Fruit fly (Drosophila melanogaster): ENCODE measurements around the gene CG3698.
A peak's percentile ranks its signal among the peaks of the same experiment; 100 is the strongest.

The CG3698 gene

dm6 chr3L:20785742-20786427 is 12.3 kb downstream of the CG3698 start, which contains the start of gene Pcif1 (continued):
- TF ChIP-seq pan (optimal IDR thresholded peaks at IDR 0.05) = no peak
- no peak for TF ChIP-seq pan (GFP tag; optimal IDR thresholded peaks at IDR 0.05 in 1 of 2, IDR thresholded peaks at IDR 0.05 in 1 of 2)
- no peak for TF ChIP-seq Eip74EF (GFP tag; optimal IDR thresholded peaks at IDR 0.05)
- no peak for TF ChIP-seq CG9876 (GFP tag; optimal IDR thresholded peaks at IDR 0.05)
- peak; percentile 61 for TF ChIP-seq CG12659 (GFP tag; optimal IDR thresholded peaks at IDR 0.05)
- TF ChIP-seq CG18764 (GFP tag; optimal IDR thresholded peaks at IDR 0.05) = no peak
- peak; percentile 39 for TF ChIP-seq CG2712 (tag; optimal IDR thresholded peaks at IDR 0.05)
- no peak for TF ChIP-seq emc (GFP tag; optimal IDR thresholded peaks at IDR 0.05)
- TF ChIP-seq kay (GFP tag; optimal IDR thresholded peaks at IDR 0.05) = no peak
- peak in 1 of 2 experiments; percentile 81 for TF ChIP-seq Pdp1 (GFP tag; optimal IDR thresholded peaks at IDR 0.05)
- no peak for TF ChIP-seq CG10462 (GFP tag; optimal IDR thresholded peaks at IDR 0.05)
- peak; percentile 99 for TF ChIP-seq CG13287 (GFP tag; IDR thresholded peaks at IDR 0.05; ENCODE audit: partially characterized antibody)
- TF ChIP-seq Hey (tag; optimal IDR thresholded peaks at IDR 0.05) = no peak
- peak; percentile 10 for TF ChIP-seq Jarid2 (GFP tag; optimal IDR thresholded peaks at IDR 0.05)
- TF ChIP-seq Lpt (GFP tag; optimal IDR thresholded peaks at IDR 0.05) = no peak
- 0 out of 2 replicates have a peak, but pooled peaks have one; percentile 57 for TF ChIP-seq sob (GFP tag; IDR thresholded peaks at IDR 0.05)
- TF ChIP-seq CG7372 (GFP tag; IDR thresholded peaks at IDR 0.05) = no peak
- TF ChIP-seq CG18476 (GFP tag; optimal IDR thresholded peaks at IDR 0.05) = no peak
- TF ChIP-seq CG1832 (GFP tag; optimal IDR thresholded peaks at IDR 0.05) = no peak
- TF ChIP-seq CG3995 (GFP tag; optimal IDR thresholded peaks at IDR 0.05) = peak; percentile 41
- no peak for TF ChIP-seq Dip3 (GFP tag; optimal IDR thresholded peaks at IDR 0.05)
- no peak for TF ChIP-seq Elba2 (GFP tag; optimal IDR thresholded peaks at IDR 0.05)
- TF ChIP-seq Dll (GFP tag; IDR thresholded peaks at IDR 0.05; ENCODE audit: partially characterized antibody) = peak; percentile 98
- peak; percentile 99 for TF ChIP-seq CG34224 (GFP tag; IDR thresholded peaks at IDR 0.05; ENCODE audit: partially characterized antibody)
- TF ChIP-seq CG2129 (GFP tag; IDR thresholded peaks at IDR 0.05; ENCODE audit: partially characterized antibody) = peak; percentile 98
- TF ChIP-seq CG2120 (GFP tag; optimal IDR thresholded peaks at IDR 0.05) = peak; percentile 36
- TF ChIP-seq gsb-n (tag; optimal IDR thresholded peaks at IDR 0.05) = no peak
- no peak for TF ChIP-seq oc (tag; optimal IDR thresholded peaks at IDR 0.05)
- TF ChIP-seq CG13624 (GFP tag; optimal IDR thresholded peaks at IDR 0.05) = no peak
- no peak for TF ChIP-seq CG15011 (GFP tag; optimal IDR thresholded peaks at IDR 0.05)
- TF ChIP-seq corto (GFP tag; optimal IDR thresholded peaks at IDR 0.05) = peak; percentile 73
- no peak for TF ChIP-seq vfl (GFP tag; optimal IDR thresholded peaks at IDR 0.05)
- no peak for TF ChIP-seq Hand (GFP tag; optimal IDR thresholded peaks at IDR 0.05)
- TF ChIP-seq btn (GFP tag; optimal IDR thresholded peaks at IDR 0.05) = no peak
- no peak for TF ChIP-seq dati (GFP tag; IDR thresholded peaks at IDR 0.05)
- no peak for TF ChIP-seq CG1792 (GFP tag; optimal IDR thresholded peaks at IDR 0.05)
- no peak for TF ChIP-seq CG6683 (GFP tag; optimal IDR thresholded peaks at IDR 0.05)
- no peak for TF ChIP-seq CG3163 (GFP tag; optimal IDR thresholded peaks at IDR 0.05)
- TF ChIP-seq CG7786 (GFP tag; optimal IDR thresholded peaks at IDR 0.05) = no peak
- TF ChIP-seq CG11093 (GFP tag; IDR thresholded peaks at IDR 0.05) = no peak
- peak; percentile 42 for TF ChIP-seq HLHmδ (GFP tag; optimal IDR thresholded peaks at IDR 0.05)
- TF ChIP-seq Nf-YB (GFP tag; optimal IDR thresholded peaks at IDR 0.05) = peak; percentile 1
- no peak for TF ChIP-seq eve (GFP tag; optimal IDR thresholded peaks at IDR 0.05)
- no peak for TF ChIP-seq HLH3B (GFP tag; IDR thresholded peaks at IDR 0.05)
- no peak for TF ChIP-seq ssp (GFP tag; IDR thresholded peaks at IDR 0.05)
- peak; percentile 99 for TF ChIP-seq hbn (GFP tag; IDR thresholded peaks at IDR 0.05; ENCODE audit: partially characterized antibody)
- TF ChIP-seq vvl (GFP tag; IDR thresholded peaks at IDR 0.05) = peak; percentile 20; the same call in 1 of the 2 replicates
- no peak for TF ChIP-seq CG18262 (tag; optimal IDR thresholded peaks at IDR 0.05)
- TF ChIP-seq CG3726 (GFP tag; IDR thresholded peaks at IDR 0.05) = no peak
- peak; percentile 31 for TF ChIP-seq CTCF (GFP tag; optimal IDR thresholded peaks at IDR 0.05)

All from whole organism, embryonic.